Fruit fly (Drosophila melanogaster) whole organism, prepupa: ENCODE measurements around the gene ppk31.

ENCODE experiments used
- CG6163 ChIP-seq: fragments of 200-800 bp; sonication (Bioruptor generic); IDR thresholded peaks from 3 replicates; pipeline ENCODE4 v1.3.6; 2022; ENCODE audit warnings: missing biosample characterization, missing genetic modification characterization
- CG8119 ChIP-seq: fragments of 200-800 bp; sonication (Bioruptor generic); IDR thresholded peaks from 3 replicates; pipeline ENCODE4 v1.3.6; 2022; ENCODE audit warnings: missing biosample characterization, missing genetic modification characterization
- OdsH ChIP-seq: fragments of 200-800 bp; sonication (Bioruptor generic); optimal IDR thresholded peaks from 3 replicates; lab custom pipeline; 2016; ENCODE audit warnings: missing biosample characterization, missing genetic modification characterization
- fd85E ChIP-seq: fragments of 200-800 bp; sonication (Bioruptor generic); optimal IDR thresholded peaks from 3 replicates; lab custom pipeline; 2016; ENCODE audit warnings: missing biosample characterization, missing genetic modification characterization

DNA sequence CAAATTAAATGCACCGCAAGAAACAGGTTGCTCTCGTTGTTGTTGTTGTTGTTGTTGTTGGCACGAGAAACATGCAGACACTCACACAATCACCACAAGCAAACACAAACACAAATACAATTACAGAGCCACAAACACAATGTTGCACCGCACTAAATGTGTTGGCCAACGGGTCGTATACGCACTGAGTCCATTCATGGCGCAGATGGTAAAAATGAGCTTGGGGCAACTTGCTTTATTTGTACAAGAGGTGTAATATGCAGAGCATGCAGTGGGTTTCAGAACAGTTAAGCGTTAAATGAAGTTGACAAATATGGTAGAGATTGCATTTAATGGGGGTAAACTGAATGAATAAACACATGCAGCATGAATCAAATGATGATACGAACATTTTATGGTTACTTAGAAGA, 25.0 kb upstream of the ppk31 start:
- TF ChIP-seq CG6163 (GFP tag; lab: Robert Waterston, UW) (no peak), CG8119 (no peak; the same call in 2 of the 3 replicates), OdsH (no peak), fd85E (GFP tag; lab: Kevin White, UChicago) (no peak)
